Fruit fly (Drosophila melanogaster): Measurements from ENCODE around the gene ncd.

The ncd gene

DNA sequence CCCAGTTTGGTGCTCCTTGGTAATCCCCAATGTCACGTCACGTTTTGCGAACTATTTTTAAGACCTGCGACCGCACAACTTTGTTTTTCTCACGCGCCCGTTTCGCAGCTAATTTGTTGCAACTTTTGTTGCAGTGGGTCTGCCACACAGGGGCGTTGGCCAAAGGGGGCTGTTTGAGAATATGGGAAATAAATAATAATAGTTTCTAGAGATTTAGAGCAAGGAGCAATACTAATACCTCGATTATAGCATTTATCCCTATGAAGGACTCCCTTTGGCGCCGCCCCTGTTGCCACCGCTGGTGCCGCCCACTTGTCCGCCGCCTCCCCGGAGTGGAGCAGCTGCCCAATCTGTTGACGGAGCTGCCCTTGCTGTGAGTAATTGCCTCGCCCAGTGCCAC, 51.7 kb downstream of the ncd start:
- TF ChIP-seq lola (GFP tag; optimal IDR thresholded peaks at IDR 0.05) (no peak), Sp1 (GFP tag; optimal IDR thresholded peaks at IDR 0.05) (no peak), Abd-B (GFP tag; optimal IDR thresholded peaks at IDR 0.05) (no peak), foxo (GFP tag; optimal IDR thresholded peaks at IDR 0.05) (peak in 1 of 2 experiments; percentile 1)

Measured in whole organism, wandering third instar larva.